Worm (Caenorhabditis elegans): Measurements from ENCODE around the gene F52G3.5.

DNA sequence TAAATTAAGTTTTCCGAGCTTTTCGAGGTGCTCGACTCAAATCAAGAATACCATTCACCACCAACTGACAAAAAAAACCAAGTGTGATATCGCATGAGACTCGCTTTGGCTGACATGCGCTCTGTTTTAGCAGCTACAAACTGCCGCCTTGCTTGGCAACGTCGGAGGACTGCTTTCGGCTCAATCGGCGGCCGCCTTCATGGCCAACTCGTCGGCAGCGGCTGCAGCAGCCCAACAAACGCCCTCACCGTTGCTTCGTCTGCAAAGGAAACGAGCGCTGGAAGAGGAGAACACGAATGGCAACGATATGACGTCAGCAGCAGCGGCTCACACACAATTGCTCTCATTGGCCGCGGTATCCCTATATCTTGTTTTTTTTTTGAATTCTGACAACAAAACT lies 30.9 kb upstream of the F52G3.5 start:
- TF ChIP-seq nhr-12 (tag; optimal IDR thresholded peaks at IDR 0.05) (no peak), unc-62 (GFP tag; optimal IDR thresholded peaks at IDR 0.05) (no peak), mep-1 (tag; optimal IDR thresholded peaks at IDR 0.05) (no peak)
